Worm (Caenorhabditis elegans): ENCODE measurements around the gene lgc-32.

lgc-32 gene

ce11 chrX:642817-643216 lies 29.1 kb upstream of the lgc-32 start:
- TF ChIP-seq nhr-80 (tag; optimal IDR thresholded peaks at IDR 0.05): peak; percentile 21
- no peak for TF ChIP-seq Y53F4B.3 (GFP tag; IDR thresholded peaks at IDR 0.05)

- TF ChIP-seq hsf-1 (GFP tag; IDR thresholded peaks at IDR 0.05) (no peak), nhr-80 (tag; optimal IDR thresholded peaks at IDR 0.05) (peak; percentile 93), C06A6.2 (GFP tag; conservative IDR thresholded peaks at IDR 0.05) (no peak), fkh-3 (tag; optimal IDR thresholded peaks at IDR 0.05) (no peak), ama-1 (optimal IDR thresholded peaks at IDR 0.05) (no peak), ama-1 (GFP tag; optimal IDR thresholded peaks at IDR 0.05) (no peak), cebp-1 (GFP tag; IDR thresholded peaks at IDR 0.05) (no peak), cebp-1 (tag; optimal IDR thresholded peaks at IDR 0.05) (peak; percentile 2), let-607 (tag; optimal IDR thresholded peaks at IDR 0.05) (peak; percentile 80 to 90)
Observed at ce11 chrX:645589-645988, 26.3 kb upstream of the lgc-32 start.

DNA sequence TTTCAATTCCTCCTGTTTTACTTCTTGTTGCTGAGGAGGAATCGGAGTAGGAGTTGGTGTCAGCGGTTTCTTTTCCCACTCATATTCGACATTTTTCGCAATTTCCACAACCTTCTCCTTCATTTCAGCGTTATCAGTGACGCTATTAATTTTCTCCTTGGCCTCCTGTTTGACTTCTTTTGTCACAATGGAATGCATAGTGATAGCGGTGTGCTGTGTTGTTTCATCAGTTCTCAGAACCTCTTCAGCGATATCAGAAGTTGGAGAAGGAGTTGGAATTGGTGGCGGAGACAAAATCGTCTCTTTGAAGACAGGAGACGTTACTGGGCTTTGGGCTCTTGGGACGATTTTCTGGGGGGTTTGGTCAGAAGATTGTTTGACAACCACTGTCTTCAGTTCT lies 25.4 kb upstream of the lgc-32 start:
- no peak for TF ChIP-seq lin-35 (GFP tag; optimal IDR thresholded peaks at IDR 0.05)
- no peak for TF ChIP-seq egl-18 (GFP tag; IDR thresholded peaks at IDR 0.05)
- peak; percentile 63 for TF ChIP-seq nhr-80 (tag; optimal IDR thresholded peaks at IDR 0.05)

- TF ChIP-seq egrh-3 (GFP tag; IDR thresholded peaks at IDR 0.05) (no peak), lin-26 (GFP tag; IDR thresholded peaks at IDR 0.05) (no peak), rcor-1 (GFP tag; IDR thresholded peaks at IDR 0.05) (no peak), nhr-179 (tag; optimal IDR thresholded peaks at IDR 0.05) (no peak), attf-6 (GFP tag; IDR thresholded peaks at IDR 0.05) (no peak), dpl-1 (GFP tag; optimal IDR thresholded peaks at IDR 0.05) (no peak), mes-4 (tag; optimal IDR thresholded peaks at IDR 0.05) (no peak), ekl-4 (GFP tag; IDR thresholded peaks at IDR 0.05) (no peak), bed-2 (GFP tag; IDR thresholded peaks at IDR 0.05) (no peak), C06A6.2 (GFP tag; conservative IDR thresholded peaks at IDR 0.05) (no peak), F39B2.1 (GFP tag; IDR thresholded peaks at IDR 0.05) (no peak), nhr-80 (tag; optimal IDR thresholded peaks at IDR 0.05) (peak; percentile 72), aptf-2 (GFP tag; conservative IDR thresholded peaks at IDR 0.05) (no peak), snpc-4 (GFP tag; optimal IDR thresholded peaks at IDR 0.05) (no peak), snpc-4 (tag; optimal IDR thresholded peaks at IDR 0.05) (peak in 1 of 4 experiments; percentile 32)
Observed at ce11 chrX:651616-652015, 20.3 kb upstream of the lgc-32 start.

DNA sequence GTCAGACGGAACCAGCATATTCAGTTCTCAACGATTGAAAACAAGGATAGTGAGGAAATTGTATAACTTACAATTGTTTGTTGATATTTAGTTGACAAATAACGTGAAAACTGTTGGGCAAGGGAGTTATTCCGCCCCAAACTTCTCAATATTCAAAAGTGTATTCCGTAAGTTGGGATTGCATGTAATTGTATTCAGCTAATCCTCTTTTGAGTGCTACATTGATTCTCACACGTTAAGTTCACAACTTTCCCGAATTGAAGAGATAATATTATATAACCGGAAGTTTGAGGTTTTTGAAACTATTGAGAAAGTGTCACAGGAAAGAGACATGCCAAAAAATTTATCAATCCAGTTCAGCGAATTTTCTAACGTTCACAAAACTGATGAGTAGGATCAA lies 17.1 kb upstream of the lgc-32 start, which contains the start of gene ifc-2:
Gene ifc-2 (minus strand): TSS at position 101 of the 400 bp plus-strand sequence.
- TF ChIP-seq ccch-3 (GFP tag; optimal IDR thresholded peaks at IDR 0.05) (no peak), atf-7 (tag; optimal IDR thresholded peaks at IDR 0.05) (no peak), rpc-1 (optimal IDR thresholded peaks at IDR 0.05) (no peak), rpc-1 (tag; optimal IDR thresholded peaks at IDR 0.05) (no peak), nhr-179 (tag; optimal IDR thresholded peaks at IDR 0.05) (no peak), B0035.1 (tag; optimal IDR thresholded peaks at IDR 0.05) (no peak), akir-1 (GFP tag; optimal IDR thresholded peaks at IDR 0.05) (no peak), snpc-1.3 (tag; optimal IDR thresholded peaks at IDR 0.05; ENCODE audit: insufficient read depth) (no peak), attf-5 (GFP tag; optimal IDR thresholded peaks at IDR 0.05) (no peak), T26A5.8 (tag; optimal IDR thresholded peaks at IDR 0.05) (no peak), ceh-58 (GFP tag; IDR thresholded peaks at IDR 0.05) (no peak), ztf-26 (tag; optimal IDR thresholded peaks at IDR 0.05) (no peak), nhr-90 (tag; optimal IDR thresholded peaks at IDR 0.05) (no peak), hsf-1 (GFP tag; IDR thresholded peaks at IDR 0.05) (no peak), egrh-3 (GFP tag; IDR thresholded peaks at IDR 0.05) (no peak)

Data from whole organism, young adult.